Fruit fly (Drosophila melanogaster) whole organism, embryonic: Measurements from ENCODE around the gene CG43448.

Experiments used
- Awh ChIP-seq: fragments of 200-800 bp; sonication (Bioruptor generic); IDR thresholded peaks from 2 replicates; pipeline ENCODE4, ENCODE4 v1.3.6; 2022; ENCODE audit warnings: missing biosample characterization, missing genetic modification characterization
- CG10366 ChIP-seq: fragments of 200-800 bp; sonication (Bioruptor generic); IDR thresholded peaks from 2 replicates; pipeline ENCODE4 v1.3.6; 2022; ENCODE audit warnings: missing biosample characterization, missing genetic modification characterization
- CG10431 ChIP-seq: fragments of 200-800 bp; sonication (Bioruptor generic); optimal IDR thresholded peaks from 3 replicates; lab custom pipeline; 2018; ENCODE audit warnings: missing biosample characterization, mild to moderate bottlenecking, missing genetic modification characterization
- CG11085 ChIP-seq: fragments of 200-800 bp; sonication (Bioruptor generic); IDR thresholded peaks from 2 replicates; pipeline ENCODE4 v1.3.6; 2022; ENCODE audit warnings: missing biosample characterization, missing genetic modification characterization
- CG11560 ChIP-seq: fragments of 200-800 bp; sonication (Bioruptor generic); IDR thresholded peaks from 3 replicates; pipeline ENCODE4 v1.3.6; 2022; ENCODE audit warnings: missing biosample characterization, missing genetic modification characterization
- CG12236 ChIP-seq: fragments of 200-800 bp; sonication (Bioruptor generic); optimal IDR thresholded peaks from 2 replicates; lab custom pipeline; 2016; ENCODE audit warnings: missing biosample characterization, missing genetic modification characterization
- CG12942 ChIP-seq: fragments of 200-800 bp; sonication (Bioruptor generic); optimal IDR thresholded peaks from 3 replicates; lab custom pipeline; 2016; ENCODE audit warnings: missing biosample characterization, missing genetic modification characterization
- CG13624 ChIP-seq: fragments of 200-800 bp; sonication (Bioruptor generic); optimal IDR thresholded peaks from 2 replicates; lab custom pipeline; 2016; ENCODE audit warnings: missing biosample characterization, missing genetic modification characterization
- CG15011 ChIP-seq: fragments of 200-800 bp; sonication (Bioruptor generic); optimal IDR thresholded peaks from 3 replicates; lab custom pipeline; 2018; ENCODE audit warnings: missing biosample characterization, mild to moderate bottlenecking, missing genetic modification characterization
- CG1602 ChIP-seq: fragments of 200-800 bp; sonication (Bioruptor generic); optimal IDR thresholded peaks from 3 replicates; lab custom pipeline; 2016; ENCODE audit warnings: missing biosample characterization, missing genetic modification characterization
- CG17186 ChIP-seq: fragments of 200-800 bp; sonication (Bioruptor generic); optimal IDR thresholded peaks from 3 replicates; lab custom pipeline; 2017; ENCODE audit warnings: missing biosample characterization, missing genetic modification reagents, missing genetic modification characterization
- CG17359 ChIP-seq: fragments of 200-800 bp; sonication (Bioruptor generic); optimal IDR thresholded peaks from 3 replicates; lab custom pipeline; 2018; ENCODE audit warnings: missing biosample characterization, mild to moderate bottlenecking, missing genetic modification characterization, moderate library complexity
- CG17912 ChIP-seq: fragments of 200-800 bp; sonication (Bioruptor generic); optimal IDR thresholded peaks from 2 replicates; lab custom pipeline; 2018; ENCODE audit warnings: missing biosample characterization, mild to moderate bottlenecking, missing genetic modification characterization
- CG18619 ChIP-seq: fragments of 200-800 bp; sonication (Bioruptor generic); optimal IDR thresholded peaks from 3 replicates; lab custom pipeline; 2017; ENCODE audit warnings: missing biosample characterization, mild to moderate bottlenecking, missing genetic modification characterization
- CG3163 ChIP-seq: fragments of 200-800 bp; sonication (Bioruptor generic); optimal IDR thresholded peaks from 3 replicates; lab custom pipeline; 2016; ENCODE audit warnings: missing biosample characterization, missing genetic modification characterization
- CG32767 ChIP-seq: fragments of 200-800 bp; sonication (Bioruptor generic); IDR thresholded peaks from 2 replicates; pipeline ENCODE4 v1.3.6; 2022; ENCODE audit warnings: missing biosample characterization, missing genetic modification characterization
- CG34376 ChIP-seq: fragments of 200-800 bp; sonication (Bioruptor generic); optimal IDR thresholded peaks from 2 replicates; lab custom pipeline; 2018; ENCODE audit warnings: missing biosample characterization, mild to moderate bottlenecking, missing genetic modification characterization
- CG4328 ChIP-seq: fragments of 200-800 bp; sonication (Bioruptor generic); optimal IDR thresholded peaks from 3 replicates; lab custom pipeline; 2017; ENCODE audit warnings: missing biosample characterization, missing genetic modification reagents, missing genetic modification characterization
- CG6689 ChIP-seq: fragments of 200-800 bp; sonication (Bioruptor generic); IDR thresholded peaks from 2 replicates; pipeline ENCODE4 v1.3.6; 2022; ENCODE audit warnings: missing biosample characterization, missing genetic modification characterization
- CG8089 ChIP-seq: fragments of 200-800 bp; sonication (Bioruptor generic); optimal IDR thresholded peaks from 3 replicates; lab custom pipeline; 2016; ENCODE audit warnings: missing biosample characterization, missing genetic modification characterization
- CG8765 ChIP-seq: fragments of 200-800 bp; sonication (Bioruptor generic); IDR thresholded peaks from 2 replicates; pipeline ENCODE4 v1.3.6; 2022; ENCODE audit warnings: missing biosample characterization, missing genetic modification characterization
- CG9609 ChIP-seq: fragments of 200-800 bp; sonication (Bioruptor generic); optimal IDR thresholded peaks from 3 replicates; lab custom pipeline; 2016; ENCODE audit warnings: missing biosample characterization, missing genetic modification characterization
- D19B ChIP-seq: fragments of 200-800 bp; sonication (Bioruptor generic); optimal IDR thresholded peaks from 2 replicates; lab custom pipeline; 2017; ENCODE audit warnings: missing biosample characterization, mild to moderate bottlenecking, missing genetic modification characterization
- Dbx ChIP-seq: fragments of 200-800 bp; sonication (Bioruptor generic); IDR thresholded peaks from 3 replicates; pipeline ENCODE4 v1.3.6; 2022; ENCODE audit warnings: missing biosample characterization, missing genetic modification characterization
- Dek ChIP-seq: fragments of 200-800 bp; sonication (Bioruptor generic); optimal IDR thresholded peaks from 3 replicates; lab custom pipeline; 2019; ENCODE audit warnings: missing biosample characterization, mild to moderate bottlenecking, missing genetic modification characterization, moderate library complexity
- Dip2 ChIP-seq: fragments of 200-800 bp; sonication (Bioruptor generic); IDR thresholded peaks from 2 replicates; pipeline ENCODE4 v1.3.6; 2022; ENCODE audit warnings: missing biosample characterization, missing genetic modification characterization
- HHEX ChIP-seq: fragments of 200-800 bp; sonication (Bioruptor generic); optimal IDR thresholded peaks from 3 replicates; lab custom pipeline; 2017; ENCODE audit warnings: missing biosample characterization, mild to moderate bottlenecking, missing genetic modification characterization, missing genetic modification reagents
- Hr78 ChIP-seq, 2 experiments: fragments of 200-800 bp in 1 of 2; fragments of >200 bp in 1 of 2; sonication (Bioruptor generic) in 1 of 2; optimal IDR thresholded peaks; 2 replicates each; lab custom pipeline; 2017 to 2019; ENCODE audit warnings: missing biosample characterization in 2 of 2, missing genetic modification characterization in 2 of 2, mild to moderate bottlenecking in 1 of 2, moderate library complexity in 1 of 2
- Nf-YC ChIP-seq: fragments of 200-800 bp; optimal IDR thresholded peaks from 3 replicates; lab custom pipeline; 2019; ENCODE audit warnings: missing biosample characterization, mild to moderate bottlenecking, missing genetic modification characterization, moderate library complexity
- Oaz ChIP-seq: fragments of 200-800 bp; sonication (Bioruptor generic); IDR thresholded peaks from 2 replicates; pipeline ENCODE4 v1.3.6; 2022; ENCODE audit warnings: missing biosample characterization, missing genetic modification characterization
- Pdp1 ChIP-seq, 2 experiments: fragments of 200-800 bp; sonication (Bioruptor generic); optimal IDR thresholded peaks; 3 replicates each; lab custom pipeline; 2016; ENCODE audit warnings: missing biosample characterization in 2 of 2, missing genetic modification characterization in 2 of 2, mild to moderate bottlenecking in 1 of 2, moderate library complexity in 1 of 2
- Taf1 ChIP-seq: fragments of 200-800 bp; sonication (Bioruptor generic); IDR thresholded peaks from 2 replicates; pipeline ENCODE4 v1.3.6; 2022; ENCODE audit warnings: missing biosample characterization, missing genetic modification characterization
- abd-A ChIP-seq: fragments of 200-800 bp; sonication (Bioruptor generic); optimal IDR thresholded peaks from 3 replicates; lab custom pipeline; 2019; ENCODE audit warnings: missing biosample characterization, mild to moderate bottlenecking, missing genetic modification characterization, moderate library complexity
- bowl ChIP-seq: fragments of 200-800 bp; sonication (Bioruptor generic); IDR thresholded peaks from 2 replicates; pipeline ENCODE4 v1.3.6; 2022; ENCODE audit warnings: missing biosample characterization, missing genetic modification characterization
- chif ChIP-seq, 2 experiments: fragments of 200-800 bp; sonication (Bioruptor generic); optimal IDR thresholded peaks; 3 replicates each; lab custom pipeline; 2016; ENCODE audit warnings: missing biosample characterization in 2 of 2, missing genetic modification characterization in 2 of 2
- crp ChIP-seq, 2 experiments: fragments of 200-800 bp; sonication (Bioruptor generic); optimal IDR thresholded peaks; 2 replicates in 1 of 2; 3 replicates in 1 of 2; lab custom pipeline; 2017; ENCODE audit warnings: missing biosample characterization in 2 of 2, missing genetic modification characterization in 2 of 2, mild to moderate bottlenecking in 1 of 2, moderate library complexity in 1 of 2
- fd102C ChIP-seq: fragments of 200-800 bp; sonication (Bioruptor generic); optimal IDR thresholded peaks from 2 replicates; lab custom pipeline; 2018; ENCODE audit warnings: missing biosample characterization, mild to moderate bottlenecking, missing genetic modification characterization, moderate library complexity
- gem ChIP-seq: fragments of 200-800 bp; sonication (Bioruptor generic); optimal IDR thresholded peaks from 2 replicates; lab custom pipeline; 2019; ENCODE audit warnings: missing biosample characterization, mild to moderate bottlenecking, missing genetic modification characterization, moderate library complexity
- kay ChIP-seq: fragments of 200-800 bp; sonication (Bioruptor generic); optimal IDR thresholded peaks from 2 replicates; lab custom pipeline; 2016; ENCODE audit warnings: missing biosample characterization, missing genetic modification characterization
- lola ChIP-seq, 3 experiments: fragments of >200 bp in 2 of 3; fragments of 200-800 bp in 1 of 3; sonication (Bioruptor generic) in 1 of 3; optimal IDR thresholded peaks; 2 replicates each; lab custom pipeline; 2017 to 2019; ENCODE audit warnings: missing biosample characterization in 3 of 3, missing genetic modification characterization in 3 of 3, mild to moderate bottlenecking in 1 of 3, moderate library complexity in 1 of 3
- lov ChIP-seq, 2 experiments: fragments of 200-800 bp in 1 of 2; fragments of >200 bp in 1 of 2; sonication (Bioruptor generic) in 1 of 2; IDR thresholded peaks in 1 of 2; optimal IDR thresholded peaks in 1 of 2; 2 replicates in 1 of 2; 3 replicates in 1 of 2; pipeline versions ENCODE4 v1.3.6 to Lab custom; 2017 to 2022; ENCODE audit warnings: missing biosample characterization in 1 of 2, missing genetic modification characterization in 1 of 2
- org-1 ChIP-seq: fragments of 200-800 bp; sonication (Bioruptor generic); optimal IDR thresholded peaks from 2 replicates; lab custom pipeline; 2017; ENCODE audit warnings: missing biosample characterization, missing genetic modification characterization
- phol ChIP-seq: fragments of 200-800 bp; sonication (Bioruptor generic); optimal IDR thresholded peaks from 3 replicates; lab custom pipeline; 2018; ENCODE audit warnings: missing biosample characterization, mild to moderate bottlenecking, missing genetic modification characterization, moderate library complexity
- psq ChIP-seq: fragments of 200-800 bp; sonication (Bioruptor generic); optimal IDR thresholded peaks from 2 replicates; lab custom pipeline; 2017; ENCODE audit warnings: missing biosample characterization, missing genetic modification characterization
- run ChIP-seq: fragments of 200-800 bp; sonication (Bioruptor generic); optimal IDR thresholded peaks from 3 replicates; lab custom pipeline; 2018; ENCODE audit warnings: missing biosample characterization, mild to moderate bottlenecking, missing genetic modification characterization
- sr ChIP-seq: fragments of 200-800 bp; sonication (Bioruptor generic); IDR thresholded peaks from 3 replicates; pipeline ENCODE4 v1.3.6; 2022; ENCODE audit warnings: missing biosample characterization, missing genetic modification characterization
- tgo ChIP-seq: fragments of 200-800 bp; sonication (Bioruptor generic); IDR thresholded peaks from 3 replicates; pipeline ENCODE4 v1.3.6; 2022; ENCODE audit warnings: missing biosample characterization, missing genetic modification characterization
- toy ChIP-seq: fragments of 200-800 bp; sonication (Bioruptor generic); IDR thresholded peaks from 2 replicates; pipeline ENCODE4 v1.3.6; 2022; ENCODE audit warnings: missing biosample characterization, missing genetic modification characterization
- ttk ChIP-seq: fragments of 200-800 bp; sonication (Bioruptor generic); IDR thresholded peaks from 2 replicates; pipeline ENCODE4 v2.1.2; 2022; ENCODE audit warnings: missing biosample characterization, missing genetic modification characterization
- zfh2 ChIP-seq: fragments of 200-800 bp; sonication (Bioruptor generic); optimal IDR thresholded peaks from 2 replicates; lab custom pipeline; 2016; ENCODE audit warnings: missing biosample characterization, missing genetic modification characterization

The CG43448 gene

dm6 chr3R:30265420-30265819 lies 27.9 kb upstream of the CG43448 start (continued):
- TF ChIP-seq ttk (GFP tag; lab: Robert Waterston, UW) (peak; percentile 69; the same call in 1 of the 2 replicates), Dip2 (no peak), psq (GFP tag; lab: Kevin White, UChicago) (no peak), CG1602 (GFP tag; lab: Kevin White, UChicago) (peak; percentile 48), CG8765 (GFP tag; lab: Robert Waterston, UW) (no peak; the same call in 1 of the 2 replicates), CG17186 (GFP tag; lab: Kevin White, UChicago) (no peak), CG10431 (GFP tag; lab: Kevin White, UChicago) (peak; percentile 31), fd102C (GFP tag; lab: Kevin White, UChicago) (peak; percentile 32), CG12942 (GFP tag; lab: Kevin White, UChicago) (no peak), Nf-YC (no peak), CG10366 (peak; percentile 68), Dbx (no peak), CG11085 (GFP tag; lab: Robert Waterston, UW) (no peak), HHEX (GFP tag; lab: Kevin White, UChicago) (peak; percentile 1), phol (tag; lab: Kevin White, UChicago) (peak; percentile 62), lola (GFP tag; optimal IDR thresholded peaks at IDR 0.05; lab: Kevin White, UChicago) (peak in 1 of 3 experiments; percentile 53), CG17359 (tag; lab: Kevin White, UChicago) (peak; percentile 60), org-1 (GFP tag; lab: Kevin White, UChicago) (no peak), D19B (GFP tag; lab: Kevin White, UChicago) (no peak), Taf1 (GFP tag; lab: Robert Waterston, UW) (no peak), CG15011 (no peak), bowl (GFP tag; lab: Robert Waterston, UW) (no peak), Awh (peak; percentile 74), tgo (GFP tag; lab: Robert Waterston, UW) (peak; percentile 39; the same call in 1 of the 3 replicates), gem (tag; lab: Kevin White, UChicago) (peak; percentile 70), CG32767 (GFP tag; lab: Robert Waterston, UW) (peak; percentile 36; the same call in 1 of the 2 replicates), lov (optimal IDR thresholded peaks at IDR 0.05; lab: Kevin White, UChicago) (no peak), lov (GFP tag; IDR thresholded peaks at IDR 0.05; lab: Robert Waterston, UW) (peak; percentile 81; the same call in 2 of the 3 replicates), Dek (tag; lab: Kevin White, UChicago) (no peak), zfh2 (no peak), CG11560 (peak; percentile 42; the same call in 1 of the 3 replicates), kay (GFP tag; lab: Kevin White, UChicago) (no peak), CG18619 (GFP tag; lab: Kevin White, UChicago) (no peak), Oaz (no peak), CG17912 (GFP tag; lab: Kevin White, UChicago) (no peak), CG12236 (GFP tag; lab: Kevin White, UChicago) (no peak), CG4328 (GFP tag; lab: Kevin White, UChicago) (no peak), CG8089 (GFP tag; lab: Kevin White, UChicago) (no peak), CG3163 (GFP tag; lab: Kevin White, UChicago) (no peak), run (tag; lab: Kevin White, UChicago) (no peak), toy (GFP tag; lab: Robert Waterston, UW) (0 out of 2 replicates have a peak, but pooled peaks have one; percentile 18), sr (GFP tag; lab: Robert Waterston, UW) (peak; percentile 37; the same call in 1 of the 3 replicates), chif (GFP tag; optimal IDR thresholded peaks at IDR 0.05; lab: Kevin White, UChicago) (peak in 1 of 2 experiments; percentile 50), CG9609 (GFP tag; lab: Kevin White, UChicago) (no peak), abd-A (tag; lab: Kevin White, UChicago) (no peak), CG13624 (GFP tag; lab: Kevin White, UChicago) (no peak), Pdp1 (GFP tag; optimal IDR thresholded peaks at IDR 0.05; lab: Kevin White, UChicago) (peak in 1 of 2 experiments; percentile 10), Hr78 (GFP tag; optimal IDR thresholded peaks at IDR 0.05; lab: Kevin White, UChicago) (no peak), CG34376 (GFP tag; lab: Kevin White, UChicago) (no peak), crp (GFP tag; optimal IDR thresholded peaks at IDR 0.05; lab: Kevin White, UChicago) (no peak), CG6689 (GFP tag; lab: Robert Waterston, UW) (peak; percentile 61)
